Worm (Caenorhabditis elegans) whole organism, L3 larva: ENCODE measurements around the gene com-1.

Source experiments
- aly-2 ChIP-seq: fragments of 150-350 bp; optimal IDR thresholded peaks from 2 replicates; lab custom pipeline; 2014; ENCODE audit warnings: missing biosample characterization, missing genetic modification characterization
- elt-3 ChIP-seq, 3 experiments: fragments of 150-350 bp in 1 of 3; sonication (generic microtip) in 2 of 3; optimal IDR thresholded peaks; 2 replicates in 2 of 3; 4 replicates in 1 of 3; lab custom pipeline; 2014 to 2017; ENCODE audit warnings: missing biosample characterization in 3 of 3, missing genetic modification characterization in 3 of 3
- fos-1 ChIP-seq: fragments of 150-350 bp; optimal IDR thresholded peaks from 2 replicates; lab custom pipeline; 2014; ENCODE audit warnings: missing biosample characterization, missing genetic modification characterization
- jun-1 ChIP-seq: fragments of 150-350 bp; optimal IDR thresholded peaks from 2 replicates; lab custom pipeline; 2014; ENCODE audit warnings: missing biosample characterization, missing genetic modification reagents, missing genetic modification characterization
- lin-15B ChIP-seq: fragments of 150-350 bp; optimal IDR thresholded peaks from 2 replicates; lab custom pipeline; 2014; ENCODE audit warnings: missing biosample characterization, missing genetic modification characterization
- nfya-1 ChIP-seq: sonication (generic microtip); optimal IDR thresholded peaks from 2 replicates; lab custom pipeline; 2017; ENCODE audit warnings: missing genetic modification characterization, mild to moderate bottlenecking, missing compliant biosample characterization, antibody characterized with exemption, moderate library complexity; ENCODE audit not compliant: insufficient read depth
- nhr-12 ChIP-seq: fragments of 150-350 bp; optimal IDR thresholded peaks from 2 replicates; lab custom pipeline; 2014; ENCODE audit warnings: missing biosample characterization, missing genetic modification characterization
- nhr-237 ChIP-seq: fragments of 150-350 bp; optimal IDR thresholded peaks from 2 replicates; lab custom pipeline; 2014; ENCODE audit warnings: missing biosample characterization, missing genetic modification characterization
- nhr-25 ChIP-seq: sonication (generic microtip); optimal IDR thresholded peaks from 2 replicates; lab custom pipeline; 2017; ENCODE audit warnings: missing biosample characterization, missing genetic modification characterization
- pha-4 ChIP-seq: fragments of 150-350 bp; optimal IDR thresholded peaks from 2 replicates; lab custom pipeline; 2014; ENCODE audit warnings: missing biosample characterization, missing genetic modification reagents, missing genetic modification characterization
- snpc-4 ChIP-seq: fragments of 150-350 bp; optimal IDR thresholded peaks from 2 replicates; lab custom pipeline; 2014; ENCODE audit warnings: missing biosample characterization, missing genetic modification characterization
- unc-62 ChIP-seq: fragments of 150-350 bp; sonication (generic microtip); optimal IDR thresholded peaks from 4 replicates; lab custom pipeline; 2014; ENCODE audit warnings: missing biosample characterization, missing genetic modification reagents, missing genetic modification characterization

DNA sequence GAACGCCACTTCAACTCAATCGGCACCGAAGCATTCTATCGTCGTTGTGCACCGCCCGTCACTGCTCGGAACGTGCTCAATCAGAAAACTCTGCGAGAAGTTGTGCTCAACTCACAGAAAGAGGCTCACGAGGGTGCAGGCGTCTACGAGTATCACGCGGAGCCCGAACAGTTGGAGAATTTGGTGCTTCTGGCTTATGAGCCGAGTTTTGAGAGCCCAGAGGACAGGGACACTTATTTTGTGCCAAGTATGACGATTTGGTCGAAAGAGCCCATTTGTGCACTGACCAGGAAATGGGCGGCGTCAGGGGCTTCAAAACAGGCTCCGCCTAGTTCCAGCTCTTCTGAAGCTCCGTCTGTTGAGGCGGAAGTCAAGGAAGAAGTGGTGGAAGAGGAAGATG, 7.3 kb upstream of the com-1 start:
- no peak for TF ChIP-seq nfya-1 (tag; lab: Kevin White, UChicago)
- TF ChIP-seq pha-4 (tag; lab: Kevin White, UChicago): no peak
- no peak for TF ChIP-seq unc-62 (GFP tag; lab: Kevin White, UChicago)
- no peak for TF ChIP-seq elt-3 (tag; optimal IDR thresholded peaks at IDR 0.05; lab: Kevin White, UChicago)
- TF ChIP-seq nhr-25: no peak
- no peak for TF ChIP-seq nhr-237 (tag; lab: Kevin White, UChicago)
- TF ChIP-seq snpc-4: no peak
- no peak for TF ChIP-seq jun-1 (tag; lab: Kevin White, UChicago)
- TF ChIP-seq fos-1 (tag; lab: Kevin White, UChicago): no peak
- no peak for TF ChIP-seq nhr-12 (tag; lab: Kevin White, UChicago)
- TF ChIP-seq lin-15B: no peak
- TF ChIP-seq aly-2 (tag; lab: Kevin White, UChicago): no peak
